Worm (Caenorhabditis elegans) whole organism, L4 larva: ENCODE results near the gene F28A10.4.

Experiments used
- F10B5.3 ChIP-seq: sonication (generic microtip); optimal IDR thresholded peaks from 2 replicates; lab custom pipeline; 2016; ENCODE audit warnings: mild to moderate bottlenecking, missing genetic modification characterization, missing compliant biosample characterization
- F37D6.2 ChIP-seq: sonication (generic microtip); optimal IDR thresholded peaks from 2 replicates; lab custom pipeline; 2016; ENCODE audit warnings: mild to moderate bottlenecking, missing genetic modification characterization, missing compliant biosample characterization
- T20F7.1 ChIP-seq: fragments of 200-800 bp; sonication (Bioruptor generic); optimal IDR thresholded peaks from 2 replicates; lab custom pipeline; 2018; ENCODE audit warnings: mild to moderate bottlenecking, missing genetic modification characterization, missing compliant biosample characterization
- Y75B8A.6 ChIP-seq: fragments of 200-800 bp; sonication (Bioruptor generic); IDR thresholded peaks from 2 replicates; pipeline ENCODE4 v1.3.6; 2022; ENCODE audit warnings: missing genetic modification reagents, missing genetic modification characterization, missing compliant biosample characterization
- ZK546.5 ChIP-seq, 2 experiments: sonication (generic microtip); optimal IDR thresholded peaks; 2 replicates each; lab custom pipeline; 2017; ENCODE audit warnings: missing biosample characterization in 2 of 2, missing genetic modification characterization in 2 of 2
- daf-16 ChIP-seq, 3 experiments: sonication (generic microtip); optimal IDR thresholded peaks; 2 replicates each; lab custom pipeline; 2016 to 2017; ENCODE audit warnings: missing genetic modification characterization in 3 of 3, missing genetic modification reagents in 3 of 3, mild to moderate bottlenecking in 2 of 3, missing compliant biosample characterization in 2 of 3, missing biosample characterization in 1 of 3, moderate library complexity in 1 of 3
- daf-19 ChIP-seq: fragments of 200-800 bp; sonication (Bioruptor generic); conservative IDR thresholded peaks from 2 replicates; pipeline ENCODE4 v1.3.6; 2022; ENCODE audit warnings: missing genetic modification characterization, missing compliant biosample characterization
- dmd-6 ChIP-seq: fragments of 200-800 bp; sonication (Bioruptor generic); IDR thresholded peaks from 2 replicates; pipeline ENCODE4 v1.3.6; 2022; ENCODE audit warnings: missing genetic modification reagents, missing genetic modification characterization, missing compliant biosample characterization
- dmd-8 ChIP-seq: fragments of 200-800 bp; sonication (Bioruptor generic); IDR thresholded peaks from 2 replicates; pipeline ENCODE4 v1.3.6; 2022; ENCODE audit warnings: missing genetic modification characterization, missing compliant biosample characterization
- duxl-1 ChIP-seq: sonication (generic microtip); optimal IDR thresholded peaks from 2 replicates; lab custom pipeline; 2016; ENCODE audit warnings: mild to moderate bottlenecking, missing genetic modification characterization, moderate library complexity, missing compliant biosample characterization; ENCODE audit not compliant: poor library complexity
- dve-1 ChIP-seq: sonication (generic microtip); optimal IDR thresholded peaks from 2 replicates; lab custom pipeline; 2017; ENCODE audit warnings: antibody characterized with exemption, mild to moderate bottlenecking, missing genetic modification characterization, missing compliant biosample characterization; ENCODE audit not compliant: insufficient read depth
- fkh-10 ChIP-seq: fragments of 150-350 bp; optimal IDR thresholded peaks from 2 replicates; lab custom pipeline; 2014; ENCODE audit warnings: missing biosample characterization, missing genetic modification reagents, missing genetic modification characterization
- hlh-11 ChIP-seq: fragments of 200-800 bp; sonication (Bioruptor generic); optimal IDR thresholded peaks from 2 replicates; lab custom pipeline; 2018; ENCODE audit warnings: mild to moderate bottlenecking, missing genetic modification characterization, missing compliant biosample characterization
- hlh-30 ChIP-seq: sonication (generic microtip); optimal IDR thresholded peaks from 2 replicates; lab custom pipeline; 2017; ENCODE audit warnings: antibody characterized with exemption, mild to moderate bottlenecking, missing genetic modification characterization, missing compliant biosample characterization; ENCODE audit not compliant: insufficient read depth
- hmg-1.1 ChIP-seq: fragments of 200-800 bp; sonication (Bioruptor generic); IDR thresholded peaks from 2 replicates; pipeline ENCODE4 v1.3.6; 2022; ENCODE audit warnings: missing genetic modification reagents, missing genetic modification characterization, missing compliant biosample characterization
- lin-13 ChIP-seq: fragments of 150-350 bp; optimal IDR thresholded peaks from 2 replicates; lab custom pipeline; 2014; ENCODE audit warnings: missing biosample characterization, missing genetic modification reagents, missing genetic modification characterization
- lir-3 ChIP-seq: sonication (generic microtip); optimal IDR thresholded peaks from 2 replicates; lab custom pipeline; 2016; ENCODE audit warnings: mild to moderate bottlenecking, missing genetic modification characterization, missing compliant biosample characterization
- madf-5 ChIP-seq, 2 experiments: fragments of 200-800 bp; sonication (Bioruptor generic); IDR thresholded peaks; 2 replicates each; pipeline ENCODE4 v1.3.6; 2022; ENCODE audit warnings: missing compliant biosample characterization in 2 of 2, missing genetic modification characterization in 2 of 2
- mdt-29 ChIP-seq: fragments of 200-800 bp; sonication (Bioruptor generic); IDR thresholded peaks from 2 replicates; pipeline ENCODE4 v1.3.6; 2022; ENCODE audit warnings: missing genetic modification reagents, missing genetic modification characterization, missing compliant biosample characterization
- mxl-2 ChIP-seq: fragments of 200-800 bp; sonication (Bioruptor generic); conservative IDR thresholded peaks from 2 replicates; pipeline ENCODE4 v1.3.6; 2022; ENCODE audit warnings: missing genetic modification reagents, missing genetic modification characterization, missing compliant biosample characterization
- nhr-28 ChIP-seq: fragments of 150-350 bp; optimal IDR thresholded peaks from 2 replicates; lab custom pipeline; 2014; ENCODE audit warnings: missing biosample characterization, missing genetic modification characterization
- nhr-77 ChIP-seq: fragments of 150-350 bp; optimal IDR thresholded peaks from 2 replicates; lab custom pipeline; 2014; ENCODE audit warnings: missing biosample characterization, missing genetic modification characterization
- pqm-1 ChIP-seq: sonication (generic microtip); optimal IDR thresholded peaks from 2 replicates; lab custom pipeline; 2017; ENCODE audit warnings: missing biosample characterization, missing genetic modification characterization
- tag-97 ChIP-seq: fragments of 200-800 bp; sonication (Bioruptor generic); IDR thresholded peaks from 2 replicates; pipeline ENCODE4 v1.3.6; 2022; ENCODE audit warnings: missing genetic modification characterization, missing compliant biosample characterization
- unc-130 ChIP-seq: sonication (generic microtip); optimal IDR thresholded peaks from 2 replicates; lab custom pipeline; 2016; ENCODE audit warnings: missing genetic modification reagents, missing genetic modification characterization, missing compliant biosample characterization
- unc-62 ChIP-seq, 3 experiments: fragments of 150-350 bp in 1 of 3; sonication (generic microtip); optimal IDR thresholded peaks in 2 of 3; peaks in 1 of 3; 1 replicate in 1 of 3; 2 replicates in 2 of 3; lab custom pipeline; 2014 to 2017; ENCODE audit warnings: missing biosample characterization in 3 of 3, missing genetic modification characterization in 3 of 3, missing genetic modification reagents in 3 of 3, missing genotype in 1 of 3
- zag-1 ChIP-seq: fragments of 150-350 bp; optimal IDR thresholded peaks from 2 replicates; lab custom pipeline; 2014; ENCODE audit warnings: missing biosample characterization, missing genetic modification characterization
- ztf-11 ChIP-seq: fragments of 150-350 bp; optimal IDR thresholded peaks from 2 replicates; lab custom pipeline; 2014; ENCODE audit warnings: missing biosample characterization, missing genetic modification characterization

The F28A10.4 gene

ce11 chrII:880666-881226, 36.7 kb downstream of the F28A10.4 start:
- TF ChIP-seq hlh-11 (tag; lab: Kevin White, UChicago) (peak; percentile 47), dmd-8 (GFP tag; lab: Robert Waterston, UW) (no peak), nhr-77 (peak; percentile 11), mdt-29 (GFP tag; lab: Robert Waterston, UW) (no peak), dve-1 (peak; percentile 9), daf-16 (GFP tag; optimal IDR thresholded peaks at IDR 0.05; lab: Kevin White, UChicago) (no peak), daf-16 (tag; optimal IDR thresholded peaks at IDR 0.05; lab: Kevin White, UChicago) (peak; percentile 42), daf-19 (GFP tag; lab: Robert Waterston, UW) (no peak), dmd-6 (GFP tag; lab: Robert Waterston, UW) (peak; percentile 71), unc-62 (GFP tag; optimal IDR thresholded peaks at IDR 0.05 in 1 of 2; lab: Kevin White, UChicago) (peak in 1 of 2 experiments; percentile 99), unc-62 (tag; optimal IDR thresholded peaks at IDR 0.05; lab: Kevin White, UChicago) (no peak), lin-13 (GFP tag; lab: Kevin White, UChicago) (peak; percentile 20), nhr-28 (peak; percentile 54), pqm-1 (peak; percentile 87)

ce11 chrII:884204-884603, 40.1 kb downstream of the F28A10.4 start:
- TF ChIP-seq dve-1: no peak
- TF ChIP-seq nhr-77: peak; percentile 18
- no peak for TF ChIP-seq duxl-1 (tag; lab: Kevin White, UChicago)
- no peak for TF ChIP-seq daf-16 (GFP tag; optimal IDR thresholded peaks at IDR 0.05; lab: Kevin White, UChicago)
- TF ChIP-seq daf-16 (tag; optimal IDR thresholded peaks at IDR 0.05; lab: Kevin White, UChicago): peak; percentile 37
- peak; percentile 57 for TF ChIP-seq pqm-1
- TF ChIP-seq dmd-6 (GFP tag; lab: Robert Waterston, UW): peak; percentile 15; the same call in 1 of the 2 replicates
- TF ChIP-seq nhr-28: peak; percentile 13
- peak; percentile 4 for TF ChIP-seq hlh-11 (tag; lab: Kevin White, UChicago)
- peak in 1 of 2 experiments; percentile 73 for TF ChIP-seq unc-62 (GFP tag; optimal IDR thresholded peaks at IDR 0.05 in 1 of 2; lab: Kevin White, UChicago)
- no peak for TF ChIP-seq unc-62 (tag; optimal IDR thresholded peaks at IDR 0.05; lab: Kevin White, UChicago)
- TF ChIP-seq F10B5.3 (tag; lab: Kevin White, UChicago): no peak

- TF ChIP-seq mxl-2 (GFP tag; lab: Robert Waterston, UW) (no peak), nhr-28 (peak; percentile 70), duxl-1 (tag; lab: Kevin White, UChicago) (no peak), hlh-30 (tag; lab: Kevin White, UChicago) (no peak), ZK546.5 (tag; optimal IDR thresholded peaks at IDR 0.05; lab: Kevin White, UChicago) (no peak), hmg-1.1 (GFP tag; lab: Robert Waterston, UW) (no peak), nhr-77 (peak; percentile 37), zag-1 (tag; lab: Kevin White, UChicago) (no peak), daf-19 (GFP tag; lab: Robert Waterston, UW) (no peak), F37D6.2 (tag; lab: Kevin White, UChicago) (no peak), unc-130 (no peak), dve-1 (peak; percentile 29), pqm-1 (peak; percentile 67), hlh-11 (tag; lab: Kevin White, UChicago) (peak; percentile 54), Y75B8A.6 (GFP tag; lab: Robert Waterston, UW) (no peak), dmd-6 (GFP tag; lab: Robert Waterston, UW) (peak; percentile 51; the same call in 1 of the 2 replicates), ztf-11 (tag; lab: Kevin White, UChicago) (no peak), lir-3 (tag; lab: Kevin White, UChicago) (no peak), tag-97 (GFP tag; lab: Robert Waterston, UW) (no peak), fkh-10 (GFP tag; lab: Kevin White, UChicago) (no peak), madf-5 (GFP tag; IDR thresholded peaks at IDR 0.05; lab: Robert Waterston, UW) (no peak), T20F7.1 (GFP tag; lab: Kevin White, UChicago) (no peak), daf-16 (GFP tag; optimal IDR thresholded peaks at IDR 0.05; lab: Kevin White, UChicago) (no peak), daf-16 (tag; optimal IDR thresholded peaks at IDR 0.05; lab: Kevin White, UChicago) (peak; percentile 90)
Measured at ce11 chrII:888024-888423, 44.0 kb downstream of the F28A10.4 start, which contains the start of gene T07D3.4. Gene T07D3.4, plus strand, starts transcription at chrII:888309.
